Worm (Caenorhabditis elegans) whole organism, L4 larva: Measurements from ENCODE around the gene let-721.

Experiments used
- F10B5.3 ChIP-seq: sonication (generic microtip); optimal IDR thresholded peaks from 2 replicates; lab custom pipeline; 2016; ENCODE audit warnings: mild to moderate bottlenecking, missing genetic modification characterization, missing compliant biosample characterization
- F26F4.8 ChIP-seq: fragments of 200-800 bp; sonication (Bioruptor generic); conservative IDR thresholded peaks from 2 replicates; pipeline ENCODE4 v1.3.6; 2022; ENCODE audit warnings: missing genetic modification characterization, missing compliant biosample characterization
- R02D3.7 ChIP-seq: fragments of 150-350 bp; sonication (generic microtip); optimal IDR thresholded peaks from 3 replicates; lab custom pipeline; 2014; ENCODE audit warnings: missing biosample characterization, missing genetic modification characterization
- aha-1 ChIP-seq: fragments of 150-350 bp; peaks from one replicate; lab custom pipeline; 2014; ENCODE audit warnings: missing biosample characterization, missing genetic modification characterization
- aly-2 ChIP-seq: sonication (generic microtip); optimal IDR thresholded peaks from 2 replicates; lab custom pipeline; 2018; ENCODE audit warnings: missing biosample characterization, missing genetic modification characterization
- attf-4 ChIP-seq: sonication (generic microtip); optimal IDR thresholded peaks from 3 replicates; lab custom pipeline; 2017; ENCODE audit warnings: missing biosample characterization, missing genetic modification characterization
- ceh-20 ChIP-seq: fragments of 200-800 bp; sonication (Bioruptor generic); IDR thresholded peaks from 2 replicates; pipeline ENCODE4 v1.3.6; 2022; ENCODE audit warnings: missing genetic modification reagents, missing genetic modification characterization, missing compliant biosample characterization
- ceh-44 ChIP-seq: fragments of 200-800 bp; sonication (Bioruptor generic); IDR thresholded peaks from 2 replicates; pipeline ENCODE4 v1.3.6; 2022; ENCODE audit warnings: missing genetic modification reagents, missing genetic modification characterization, missing compliant biosample characterization
- ceh-62 ChIP-seq: sonication (generic microtip); optimal IDR thresholded peaks from 2 replicates; lab custom pipeline; 2017; ENCODE audit warnings: missing biosample characterization, missing genetic modification characterization
- daf-12 ChIP-seq: fragments of 150-350 bp; optimal IDR thresholded peaks from 2 replicates; lab custom pipeline; 2014; ENCODE audit warnings: missing biosample characterization, missing genetic modification reagents, missing genetic modification characterization
- daf-16 ChIP-seq, 3 experiments: sonication (generic microtip); optimal IDR thresholded peaks; 2 replicates each; lab custom pipeline; 2016 to 2017; ENCODE audit warnings: missing genetic modification characterization in 3 of 3, missing genetic modification reagents in 3 of 3, mild to moderate bottlenecking in 2 of 3, missing compliant biosample characterization in 2 of 3, missing biosample characterization in 1 of 3, moderate library complexity in 1 of 3
- daf-19 ChIP-seq: fragments of 200-800 bp; sonication (Bioruptor generic); conservative IDR thresholded peaks from 2 replicates; pipeline ENCODE4 v1.3.6; 2022; ENCODE audit warnings: missing genetic modification characterization, missing compliant biosample characterization
- dmd-6 ChIP-seq: fragments of 200-800 bp; sonication (Bioruptor generic); IDR thresholded peaks from 2 replicates; pipeline ENCODE4 v1.3.6; 2022; ENCODE audit warnings: missing genetic modification reagents, missing genetic modification characterization, missing compliant biosample characterization
- dmd-8 ChIP-seq: fragments of 200-800 bp; sonication (Bioruptor generic); IDR thresholded peaks from 2 replicates; pipeline ENCODE4 v1.3.6; 2022; ENCODE audit warnings: missing genetic modification characterization, missing compliant biosample characterization
- dmd-9 ChIP-seq: fragments of 200-800 bp; sonication (Bioruptor generic); IDR thresholded peaks from 2 replicates; pipeline ENCODE4 v1.3.6; 2022; ENCODE audit warnings: missing genetic modification reagents, missing genetic modification characterization, missing compliant biosample characterization
- dve-1 ChIP-seq: sonication (generic microtip); optimal IDR thresholded peaks from 2 replicates; lab custom pipeline; 2017; ENCODE audit warnings: antibody characterized with exemption, mild to moderate bottlenecking, missing genetic modification characterization, missing compliant biosample characterization; ENCODE audit not compliant: insufficient read depth
- egl-43 ChIP-seq: fragments of 200-800 bp; sonication (Bioruptor generic); IDR thresholded peaks from 2 replicates; pipeline ENCODE4 v1.3.6; 2022; ENCODE audit warnings: missing genetic modification reagents, missing genetic modification characterization, missing compliant biosample characterization
- fkh-10 ChIP-seq: fragments of 150-350 bp; optimal IDR thresholded peaks from 2 replicates; lab custom pipeline; 2014; ENCODE audit warnings: missing biosample characterization, missing genetic modification reagents, missing genetic modification characterization
- hif-1 ChIP-seq, 2 experiments: sonication (generic microtip); optimal IDR thresholded peaks; 2 replicates each; lab custom pipeline; 2016 to 2017; ENCODE audit warnings: missing compliant biosample characterization in 2 of 2, missing genetic modification characterization in 2 of 2, missing genetic modification reagents in 2 of 2, missing genotype in 2 of 2, mild to moderate bottlenecking in 1 of 2
- hlh-11 ChIP-seq: fragments of 200-800 bp; sonication (Bioruptor generic); optimal IDR thresholded peaks from 2 replicates; lab custom pipeline; 2018; ENCODE audit warnings: mild to moderate bottlenecking, missing genetic modification characterization, missing compliant biosample characterization
- hlh-30 ChIP-seq: sonication (generic microtip); optimal IDR thresholded peaks from 2 replicates; lab custom pipeline; 2017; ENCODE audit warnings: antibody characterized with exemption, mild to moderate bottlenecking, missing genetic modification characterization, missing compliant biosample characterization; ENCODE audit not compliant: insufficient read depth
- hmg-1.1 ChIP-seq: fragments of 200-800 bp; sonication (Bioruptor generic); IDR thresholded peaks from 2 replicates; pipeline ENCODE4 v1.3.6; 2022; ENCODE audit warnings: missing genetic modification reagents, missing genetic modification characterization, missing compliant biosample characterization
- lin-13 ChIP-seq: fragments of 150-350 bp; optimal IDR thresholded peaks from 2 replicates; lab custom pipeline; 2014; ENCODE audit warnings: missing biosample characterization, missing genetic modification reagents, missing genetic modification characterization
- madf-5 ChIP-seq, 2 experiments: fragments of 200-800 bp; sonication (Bioruptor generic); IDR thresholded peaks; 2 replicates each; pipeline ENCODE4 v1.3.6; 2022; ENCODE audit warnings: missing compliant biosample characterization in 2 of 2, missing genetic modification characterization in 2 of 2
- mdl-1 ChIP-seq, 2 experiments: fragments of 150-350 bp in 1 of 2; sonication (generic microtip) in 1 of 2; optimal IDR thresholded peaks; 2 replicates each; lab custom pipeline; 2014 to 2017; ENCODE audit warnings: missing biosample characterization in 2 of 2, missing genetic modification characterization in 2 of 2
- mdt-29 ChIP-seq: fragments of 200-800 bp; sonication (Bioruptor generic); IDR thresholded peaks from 2 replicates; pipeline ENCODE4 v1.3.6; 2022; ENCODE audit warnings: missing genetic modification reagents, missing genetic modification characterization, missing compliant biosample characterization
- mes-2 ChIP-seq: sonication (generic microtip); optimal IDR thresholded peaks from 2 replicates; lab custom pipeline; 2016; ENCODE audit warnings: missing genotype, mild to moderate bottlenecking, missing genetic modification characterization, missing compliant biosample characterization; ENCODE audit not compliant: poor library complexity, severe bottlenecking
- mxl-3 ChIP-seq: fragments of 200-800 bp; sonication (Bioruptor generic); optimal IDR thresholded peaks from 2 replicates; lab custom pipeline; 2018; ENCODE audit warnings: mild to moderate bottlenecking, missing genetic modification characterization, missing compliant biosample characterization
- nhr-11 ChIP-seq: fragments of 150-350 bp; optimal IDR thresholded peaks from 2 replicates; lab custom pipeline; 2014; ENCODE audit warnings: missing biosample characterization, missing genetic modification characterization
- nhr-111 ChIP-seq: fragments of 200-800 bp; sonication (Bioruptor generic); optimal IDR thresholded peaks from 2 replicates; lab custom pipeline; 2018; ENCODE audit warnings: mild to moderate bottlenecking, missing genetic modification characterization, missing compliant biosample characterization
- nhr-25 ChIP-seq: sonication (generic microtip); optimal IDR thresholded peaks from 2 replicates; lab custom pipeline; 2017; ENCODE audit warnings: missing genetic modification characterization, mild to moderate bottlenecking, missing compliant biosample characterization, antibody characterized with exemption, moderate library complexity, borderline replicate concordance; ENCODE audit not compliant: insufficient read depth
- nhr-28 ChIP-seq: fragments of 150-350 bp; optimal IDR thresholded peaks from 2 replicates; lab custom pipeline; 2014; ENCODE audit warnings: missing biosample characterization, missing genetic modification characterization
- nhr-41 ChIP-seq: fragments of 200-800 bp; sonication (Bioruptor generic); IDR thresholded peaks from 2 replicates; pipeline ENCODE4 v1.3.6; 2022; ENCODE audit warnings: missing genetic modification reagents, missing genetic modification characterization, missing compliant biosample characterization
- nhr-48 ChIP-seq: sonication (generic microtip); optimal IDR thresholded peaks from 2 replicates; lab custom pipeline; 2016; ENCODE audit warnings: mild to moderate bottlenecking, missing genetic modification characterization, missing compliant biosample characterization
- nhr-6 ChIP-seq: fragments of 150-350 bp; optimal IDR thresholded peaks from 2 replicates; lab custom pipeline; 2014; ENCODE audit warnings: missing biosample characterization, missing genetic modification characterization
- nhr-76 ChIP-seq: fragments of 150-350 bp; optimal IDR thresholded peaks from 2 replicates; lab custom pipeline; 2014; ENCODE audit warnings: missing biosample characterization, missing genetic modification characterization
- nhr-77 ChIP-seq: fragments of 150-350 bp; optimal IDR thresholded peaks from 2 replicates; lab custom pipeline; 2014; ENCODE audit warnings: missing biosample characterization, missing genetic modification characterization
- php-3 ChIP-seq: fragments of 200-800 bp; sonication (Bioruptor generic); IDR thresholded peaks from 2 replicates; pipeline ENCODE4 v1.3.6; 2022; ENCODE audit warnings: missing genetic modification reagents, missing genetic modification characterization, missing compliant biosample characterization
- pqm-1 ChIP-seq: sonication (generic microtip); optimal IDR thresholded peaks from 2 replicates; lab custom pipeline; 2017; ENCODE audit warnings: missing biosample characterization, missing genetic modification characterization
- spr-1 ChIP-seq: sonication (generic microtip); optimal IDR thresholded peaks from 2 replicates; lab custom pipeline; 2016; ENCODE audit warnings: mild to moderate bottlenecking, missing genetic modification characterization, missing compliant biosample characterization
- unc-130 ChIP-seq: sonication (generic microtip); optimal IDR thresholded peaks from 2 replicates; lab custom pipeline; 2016; ENCODE audit warnings: missing genetic modification reagents, missing genetic modification characterization, missing compliant biosample characterization
- unc-39 ChIP-seq: sonication (generic microtip); optimal IDR thresholded peaks from 2 replicates; lab custom pipeline; 2017; ENCODE audit warnings: missing biosample characterization, missing genetic modification characterization
- zfp-2 ChIP-seq: sonication (generic microtip); optimal IDR thresholded peaks from 2 replicates; lab custom pipeline; 2016; ENCODE audit warnings: mild to moderate bottlenecking, missing genetic modification characterization, missing compliant biosample characterization
- zfp-3 ChIP-seq: fragments of 200-800 bp; sonication (Bioruptor generic); conservative IDR thresholded peaks from 2 replicates; pipeline ENCODE4 v1.3.6; 2022; ENCODE audit warnings: missing genetic modification reagents, missing genetic modification characterization, missing compliant biosample characterization
- ztf-11 ChIP-seq: fragments of 150-350 bp; optimal IDR thresholded peaks from 2 replicates; lab custom pipeline; 2014; ENCODE audit warnings: missing biosample characterization, missing genetic modification characterization
- ztf-7 ChIP-seq: fragments of 150-350 bp; optimal IDR thresholded peaks from 2 replicates; lab custom pipeline; 2014; ENCODE audit warnings: missing biosample characterization, missing genetic modification characterization

Gene let-721

ce11 chrIII:6419409-6419944 lies 27.2 kb downstream of the let-721 start, which contains the start of gene atgl-1:
TSS of gene atgl-1 (minus strand) at chrIII:6419459.
- peak; percentile 43 for TF ChIP-seq hlh-30 (tag; lab: Kevin White, UChicago)
- TF ChIP-seq daf-12 (tag; lab: Kevin White, UChicago) = no peak
- no peak for TF ChIP-seq nhr-77 (tag; lab: Kevin White, UChicago)
- TF ChIP-seq spr-1 (tag; lab: Kevin White, UChicago) = no peak
- TF ChIP-seq nhr-48 (tag; lab: Kevin White, UChicago) = peak; percentile 8
- peak; percentile 32; the same call in 1 of the 2 replicates for TF ChIP-seq dmd-6 (GFP tag; lab: Robert Waterston, UW)
- peak; percentile 1 for TF ChIP-seq dve-1 (tag; lab: Kevin White, UChicago)
- no peak for TF ChIP-seq attf-4
- peak; percentile 35 for TF ChIP-seq mxl-3 (GFP tag; lab: Kevin White, UChicago)
- TF ChIP-seq nhr-41 (GFP tag; lab: Robert Waterston, UW) = no peak
- peak; percentile 52 for TF ChIP-seq hlh-11 (tag; lab: Kevin White, UChicago)
- no peak for TF ChIP-seq daf-16 (GFP tag; optimal IDR thresholded peaks at IDR 0.05; lab: Kevin White, UChicago)
- TF ChIP-seq daf-16 (tag; optimal IDR thresholded peaks at IDR 0.05; lab: Kevin White, UChicago) = peak; percentile 15
- no peak for TF ChIP-seq ztf-11
- TF ChIP-seq nhr-28 (tag; lab: Kevin White, UChicago) = peak; percentile 69
- TF ChIP-seq ztf-7 (tag; lab: Kevin White, UChicago) = no peak
- no peak for TF ChIP-seq dmd-8
- TF ChIP-seq madf-5 (GFP tag; IDR thresholded peaks at IDR 0.05; lab: Robert Waterston, UW) = no peak
- TF ChIP-seq mdl-1 (tag; optimal IDR thresholded peaks at IDR 0.05; lab: Kevin White, UChicago) = peak in 1 of 2 experiments; percentile 38

ce11 chrIII:6418254-6418653 lies 28.5 kb downstream of the let-721 start:
- TF ChIP-seq unc-39 = no peak
- TF ChIP-seq ceh-44 (GFP tag; lab: Robert Waterston, UW) = no peak
- TF ChIP-seq egl-43 (GFP tag; lab: Robert Waterston, UW) = no peak
- TF ChIP-seq attf-4 = no peak
- no peak for TF ChIP-seq daf-19 (GFP tag; lab: Robert Waterston, UW)
- peak; percentile 40 for TF ChIP-seq aha-1 (tag; lab: Kevin White, UChicago)
- peak; percentile 6 for TF ChIP-seq mxl-3 (GFP tag; lab: Kevin White, UChicago)
- TF ChIP-seq zfp-2 (tag; lab: Kevin White, UChicago) = no peak
- TF ChIP-seq nhr-6 (tag; lab: Kevin White, UChicago) = no peak
- no peak for TF ChIP-seq aly-2 (tag; lab: Kevin White, UChicago)
- no peak for TF ChIP-seq nhr-111 (GFP tag; lab: Kevin White, UChicago)

DNA sequence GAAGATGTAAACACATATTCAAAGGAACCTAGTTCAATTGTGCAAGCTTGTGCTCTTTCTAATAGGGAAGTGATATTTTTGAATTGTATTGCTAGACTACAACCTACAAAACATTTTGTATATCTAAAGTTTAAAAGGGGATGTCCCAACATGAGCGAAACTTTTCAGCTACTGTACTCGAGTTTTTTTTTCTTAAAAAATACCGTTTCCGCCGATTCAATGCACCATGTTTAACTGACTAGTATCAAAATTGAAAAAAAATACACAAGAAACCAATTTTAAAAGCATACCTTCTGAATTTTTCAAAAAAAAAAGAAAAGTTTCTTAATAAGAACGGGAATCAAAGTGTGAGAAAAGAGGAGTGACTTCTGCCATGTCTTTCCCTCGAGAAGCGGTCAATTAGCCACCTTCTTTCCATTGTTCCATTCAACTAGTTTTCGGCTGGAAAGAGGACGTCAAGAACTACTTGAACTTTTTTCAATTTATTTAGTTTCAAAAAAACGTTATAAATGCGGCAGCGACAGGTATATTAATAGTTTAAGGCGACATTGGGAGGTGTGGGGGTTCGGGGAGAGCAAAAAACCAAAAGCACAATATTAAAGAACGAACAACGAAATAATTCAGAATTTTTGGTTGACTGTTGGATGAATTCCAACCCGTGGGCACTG lies 31.3 kb downstream of the let-721 start, which contains the start of gene nas-4:
TSS of gene nas-4 (minus strand) at position 351 of the 668 bp plus-strand sequence.
- TF ChIP-seq mdt-29 (GFP tag; lab: Robert Waterston, UW) = peak; percentile 35; the same call in 1 of the 2 replicates
- TF ChIP-seq hif-1 (tag; optimal IDR thresholded peaks at IDR 0.05; lab: Kevin White, UChicago) = no peak
- TF ChIP-seq php-3 (GFP tag; lab: Robert Waterston, UW) = no peak
- TF ChIP-seq unc-130 (GFP tag; lab: Kevin White, UChicago) = no peak
- no peak for TF ChIP-seq nhr-76 (tag; lab: Kevin White, UChicago)
- no peak for TF ChIP-seq nhr-25 (tag; lab: Kevin White, UChicago)
- TF ChIP-seq pqm-1 (tag; lab: Kevin White, UChicago) = no peak
- TF ChIP-seq daf-12 (tag; lab: Kevin White, UChicago) = no peak
- TF ChIP-seq mes-2 (tag; lab: Kevin White, UChicago) = peak; percentile 41
- no peak for TF ChIP-seq F10B5.3 (tag; lab: Kevin White, UChicago)
- peak; percentile 43; the same call in 1 of the 2 replicates for TF ChIP-seq hmg-1.1 (GFP tag; lab: Robert Waterston, UW)
- no peak for TF ChIP-seq fkh-10 (GFP tag; lab: Kevin White, UChicago)
- TF ChIP-seq ceh-62 = no peak
- no peak for TF ChIP-seq R02D3.7 (tag; lab: Kevin White, UChicago)
- TF ChIP-seq nhr-11 = no peak
- no peak for TF ChIP-seq lin-13 (GFP tag; lab: Kevin White, UChicago)
- TF ChIP-seq ceh-20 (GFP tag; lab: Robert Waterston, UW) = no peak
- no peak for TF ChIP-seq F26F4.8 (GFP tag; lab: Robert Waterston, UW)
- no peak for TF ChIP-seq nhr-77 (tag; lab: Kevin White, UChicago)
- TF ChIP-seq zfp-3 (GFP tag; lab: Robert Waterston, UW) = no peak; the same call in 1 of the 2 replicates
- TF ChIP-seq dmd-9 = no peak
